Worm (Caenorhabditis elegans) whole organism, early embryonic: ENCODE data around the gene K08F11.1.

Experiments
- B0310.2 ChIP-seq: sonication (generic microtip); optimal IDR thresholded peaks from 2 replicates; lab custom pipeline; 2016; ENCODE audit warnings: mild to moderate bottlenecking, missing genetic modification characterization, missing compliant biosample characterization
- F13C5.2 ChIP-seq: sonication (generic microtip); optimal IDR thresholded peaks from 2 replicates; lab custom pipeline; 2017; ENCODE audit warnings: mild to moderate bottlenecking, missing genetic modification characterization, inconsistent platforms, missing compliant biosample characterization
- aly-1 ChIP-seq: sonication (generic microtip); optimal IDR thresholded peaks from 2 replicates; lab custom pipeline; 2016; ENCODE audit warnings: missing genetic modification characterization, missing compliant biosample characterization
- ama-1 ChIP-seq: fragments of 150-350 bp; optimal IDR thresholded peaks from 2 replicates; lab custom pipeline; 2014
- ceh-13 ChIP-seq: fragments of 200-800 bp; sonication (Bioruptor generic); optimal IDR thresholded peaks from 2 replicates; lab custom pipeline; 2018; ENCODE audit warnings: mild to moderate bottlenecking, missing genetic modification characterization, missing compliant biosample characterization
- ceh-36 ChIP-seq: sonication (generic microtip); optimal IDR thresholded peaks from 2 replicates; lab custom pipeline; 2016; ENCODE audit warnings: missing genetic modification characterization, inconsistent platforms, missing compliant biosample characterization
- ets-7 ChIP-seq: sonication (generic microtip); optimal IDR thresholded peaks from 2 replicates; lab custom pipeline; 2016; ENCODE audit warnings: missing genotype, missing genetic modification characterization, missing compliant biosample characterization
- flt-1 ChIP-seq: fragments of 200-800 bp; sonication (Bioruptor generic); IDR thresholded peaks from 2 replicates; pipeline ENCODE4 v1.3.6; 2022; ENCODE audit warnings: missing genetic modification characterization, missing compliant biosample characterization
- hmbx-1 ChIP-seq: sonication (generic microtip); optimal IDR thresholded peaks from 2 replicates; lab custom pipeline; 2016; ENCODE audit warnings: mild to moderate bottlenecking, missing genetic modification characterization, missing compliant biosample characterization
- hmg-4 ChIP-seq: fragments of 200-800 bp; sonication (Bioruptor generic); optimal IDR thresholded peaks from 2 replicates; lab custom pipeline; 2018; ENCODE audit warnings: mild to moderate bottlenecking, missing genetic modification characterization, missing compliant biosample characterization
- hnd-1 ChIP-seq: sonication (generic microtip); optimal IDR thresholded peaks from 2 replicates; lab custom pipeline; 2016; ENCODE audit warnings: missing genetic modification characterization, missing compliant biosample characterization
- pes-1 ChIP-seq: fragments of 200-800 bp; sonication (Bioruptor generic); IDR thresholded peaks from 2 replicates; pipeline ENCODE4 v1.3.6; 2022; ENCODE audit warnings: missing genetic modification reagents, missing genetic modification characterization, missing compliant biosample characterization
- scrt-1 ChIP-seq: fragments of 200-800 bp; sonication (Bioruptor generic); IDR thresholded peaks from 2 replicates; pipeline ENCODE4 v1.3.6; 2022; ENCODE audit warnings: missing genetic modification characterization, missing compliant biosample characterization
- sea-1 ChIP-seq: fragments of 200-800 bp; sonication (Bioruptor generic); conservative IDR thresholded peaks from 2 replicates; pipeline ENCODE4 v1.3.6; 2022; ENCODE audit warnings: missing genetic modification characterization, missing compliant biosample characterization
- tbx-11 ChIP-seq: fragments of 200-800 bp; sonication (Bioruptor generic); IDR thresholded peaks from 2 replicates; pipeline ENCODE4 v1.3.6; 2022; ENCODE audit warnings: missing genetic modification characterization, missing compliant biosample characterization
- tbx-37 ChIP-seq: fragments of 200-800 bp; sonication (Bioruptor generic); conservative IDR thresholded peaks from 2 replicates; pipeline ENCODE4 v1.3.6; 2022; ENCODE audit warnings: missing genetic modification reagents, missing genetic modification characterization, missing compliant biosample characterization

K08F11.1 gene

ce11 chrIV:4727935-4728334, 3.3 kb downstream of the K08F11.1 start:
- TF ChIP-seq pes-1 (GFP tag; lab: Robert Waterston, UW) (peak; percentile 73), scrt-1 (peak; percentile 51; the same call in 1 of the 2 replicates), sea-1 (GFP tag; lab: Robert Waterston, UW) (peak; percentile 67; the same call in 1 of the 2 replicates), tbx-11 (GFP tag; lab: Robert Waterston, UW) (0 out of 2 replicates have a peak, but pooled peaks have one; percentile 50), tbx-37 (GFP tag; lab: Robert Waterston, UW) (peak; percentile 56; the same call in 1 of the 2 replicates), F13C5.2 (tag; lab: Kevin White, UChicago) (peak; percentile 3)

DNA sequence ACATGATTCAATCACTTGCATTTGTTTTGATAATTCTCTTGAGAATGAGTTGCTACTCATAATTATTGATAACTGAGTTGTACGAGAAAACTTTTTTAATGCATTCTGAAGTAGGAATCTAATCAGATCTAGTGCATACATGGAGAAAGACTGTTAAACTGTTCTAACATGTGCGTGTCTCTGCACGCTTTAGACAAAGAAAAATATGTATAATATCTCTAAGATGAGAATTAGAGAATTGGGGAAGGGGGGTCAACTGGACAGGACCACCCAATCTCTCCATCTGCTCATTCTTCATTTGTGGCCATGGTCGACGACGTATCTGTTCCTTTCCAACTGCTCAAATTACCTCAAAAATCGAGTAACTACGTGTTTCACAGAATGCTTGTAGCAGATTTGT, 12.6 kb downstream of the K08F11.1 start, which contains the start of gene fbxb-78:
fbxb-78 (plus strand) TSS at position 301 of the 400 bp plus-strand sequence.
- TF ChIP-seq ets-7 (tag; lab: Kevin White, UChicago) (no peak), ama-1 (lab: Kevin White, UChicago) (no peak), hmbx-1 (no peak), F13C5.2 (tag; lab: Kevin White, UChicago) (no peak), hnd-1 (tag; lab: Kevin White, UChicago) (no peak), flt-1 (no peak)

- TF ChIP-seq F13C5.2 (tag; lab: Kevin White, UChicago) (no peak), hmg-4 (GFP tag; lab: Kevin White, UChicago) (no peak), B0310.2 (tag; lab: Kevin White, UChicago) (no peak), tbx-37 (GFP tag; lab: Robert Waterston, UW) (no peak), ceh-13 (no peak), sea-1 (GFP tag; lab: Robert Waterston, UW) (no peak)
Measured at ce11 chrIV:4742480-4742879, 17.8 kb downstream of the K08F11.1 start.

DNA sequence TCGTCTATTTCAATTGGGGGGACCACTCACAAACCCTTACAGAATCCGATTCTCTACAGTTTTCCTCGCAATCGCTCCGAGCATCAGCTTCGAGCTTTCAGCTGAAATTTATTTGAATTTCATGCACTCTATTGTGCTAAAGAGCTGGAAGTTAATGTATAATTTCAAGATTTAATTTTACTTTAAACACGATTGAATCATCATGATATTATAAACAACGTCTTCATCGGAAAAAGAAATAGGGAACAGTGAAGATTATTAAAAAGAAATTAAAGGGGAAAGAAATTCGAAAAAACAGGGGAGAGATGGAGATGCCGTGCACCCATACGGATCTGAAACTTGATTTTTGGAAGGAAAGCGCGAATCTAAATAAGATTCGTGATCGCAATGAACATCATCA, 19.5 kb downstream of the K08F11.1 start, which contains the start of gene hoe-1:
hoe-1 (minus strand) TSS at position 101 of the 400 bp plus-strand sequence.
- TF ChIP-seq scrt-1 (no peak), flt-1 (no peak), sea-1 (GFP tag; lab: Robert Waterston, UW) (no peak), hmbx-1 (no peak), aly-1 (tag; lab: Kevin White, UChicago) (no peak), tbx-37 (GFP tag; lab: Robert Waterston, UW) (no peak), pes-1 (GFP tag; lab: Robert Waterston, UW) (no peak)

- peak; percentile 34 for TF ChIP-seq F13C5.2 (tag; lab: Kevin White, UChicago)
- no peak for TF ChIP-seq ceh-36 (tag; lab: Kevin White, UChicago)
- 0 out of 2 replicates have a peak, but pooled peaks have one; percentile 34 for TF ChIP-seq pes-1 (GFP tag; lab: Robert Waterston, UW)
- TF ChIP-seq ceh-13 = no peak
Measured at ce11 chrIV:4745422-4745821, 20.8 kb downstream of the K08F11.1 start, which contains the start of gene timm-17B.1. Gene timm-17B.1 (minus strand): TSS chrIV:4745492.

ce11 chrIV:4747553-4747952, 22.9 kb downstream of the K08F11.1 start, which contains the start of gene tctn-1:
Gene tctn-1 (minus strand): TSS chrIV:4747832.
- TF ChIP-seq scrt-1 (no peak), ets-7 (tag; lab: Kevin White, UChicago) (no peak), ceh-13 (no peak), sea-1 (GFP tag; lab: Robert Waterston, UW) (no peak), ama-1 (lab: Kevin White, UChicago) (peak; percentile 14), tbx-37 (GFP tag; lab: Robert Waterston, UW) (no peak)

- TF ChIP-seq tbx-11 (GFP tag; lab: Robert Waterston, UW) (0 out of 2 replicates have a peak, but pooled peaks have one; percentile 31), ama-1 (lab: Kevin White, UChicago) (peak; percentile 3), sea-1 (GFP tag; lab: Robert Waterston, UW) (0 out of 2 replicates have a peak, but pooled peaks have one; percentile 28), F13C5.2 (tag; lab: Kevin White, UChicago) (peak; percentile 38), hmbx-1 (no peak), hmg-4 (GFP tag; lab: Kevin White, UChicago) (peak; percentile 49), scrt-1 (peak; percentile 64), pes-1 (GFP tag; lab: Robert Waterston, UW) (no peak), ceh-36 (tag; lab: Kevin White, UChicago) (no peak), flt-1 (0 out of 2 replicates have a peak, but pooled peaks have one; percentile 4)
Measured at ce11 chrIV:4748408-4749105, 23.9 kb downstream of the K08F11.1 start, which contains the start of gene cyc-2.1. Gene cyc-2.1 (minus strand): TSS chrIV:4749012.

ce11 chrIV:4749155-4749554, 24.5 kb downstream of the K08F11.1 start:
- TF ChIP-seq ama-1 (lab: Kevin White, UChicago) = no peak
- no peak for TF ChIP-seq ceh-36 (tag; lab: Kevin White, UChicago)
- no peak for TF ChIP-seq B0310.2 (tag; lab: Kevin White, UChicago)
- TF ChIP-seq F13C5.2 (tag; lab: Kevin White, UChicago) = no peak
- TF ChIP-seq tbx-11 (GFP tag; lab: Robert Waterston, UW) = no peak
- TF ChIP-seq aly-1 (tag; lab: Kevin White, UChicago) = no peak
- no peak for TF ChIP-seq flt-1
- no peak for TF ChIP-seq ceh-13
